Fruit fly (Drosophila melanogaster) whole organism, embryonic: Measurements from ENCODE around the gene Targ2.

Source experiments
- Abd-B ChIP-seq: fragments of 200-800 bp; sonication (Bioruptor generic); optimal IDR thresholded peaks from 2 replicates; lab custom pipeline; 2018; ENCODE audit warnings: missing biosample characterization, mild to moderate bottlenecking, missing genetic modification characterization, moderate library complexity
- CG10321 ChIP-seq: fragments of 200-800 bp; sonication (Bioruptor generic); IDR thresholded peaks from 2 replicates; pipeline ENCODE4 v1.3.6; 2022; ENCODE audit warnings: missing biosample characterization, missing genetic modification characterization
- CG10462 ChIP-seq: fragments of 200-800 bp; sonication (Bioruptor generic); optimal IDR thresholded peaks from 2 replicates; lab custom pipeline; 2016; ENCODE audit warnings: missing biosample characterization, missing genetic modification characterization
- CG11695 ChIP-seq: fragments of 200-800 bp; sonication (Bioruptor generic); IDR thresholded peaks from 3 replicates; pipeline ENCODE4 v1.3.6; 2022; ENCODE audit warnings: missing biosample characterization, missing genetic modification characterization
- CG12155 ChIP-seq: fragments of 200-800 bp; sonication (Bioruptor generic); optimal IDR thresholded peaks from 3 replicates; lab custom pipeline; 2016; ENCODE audit warnings: missing biosample characterization, missing genetic modification characterization
- CG12236 ChIP-seq: fragments of 200-800 bp; sonication (Bioruptor generic); optimal IDR thresholded peaks from 2 replicates; lab custom pipeline; 2016; ENCODE audit warnings: missing biosample characterization, missing genetic modification characterization
- CG1233 ChIP-seq: fragments of 200-800 bp; sonication (Bioruptor generic); optimal IDR thresholded peaks from 4 replicates; lab custom pipeline; 2018; ENCODE audit warnings: missing biosample characterization, mild to moderate bottlenecking, missing genetic modification characterization
- CG14710 ChIP-seq: fragments of 200-800 bp; sonication (Bioruptor generic); optimal IDR thresholded peaks from 3 replicates; lab custom pipeline; 2019; ENCODE audit warnings: missing biosample characterization, mild to moderate bottlenecking, missing genetic modification characterization, moderate library complexity
- CG17385 ChIP-seq: fragments of 200-800 bp; sonication (Bioruptor generic); optimal IDR thresholded peaks from 3 replicates; lab custom pipeline; 2018; ENCODE audit warnings: missing biosample characterization, mild to moderate bottlenecking, missing genetic modification characterization
- CG2712 ChIP-seq: fragments of 200-800 bp; optimal IDR thresholded peaks from 3 replicates; lab custom pipeline; 2019; ENCODE audit warnings: missing biosample characterization, mild to moderate bottlenecking, missing genetic modification characterization, moderate library complexity
- CG30431 ChIP-seq: fragments of 200-800 bp; sonication (Bioruptor generic); optimal IDR thresholded peaks from 2 replicates; lab custom pipeline; 2017; ENCODE audit warnings: missing biosample characterization, missing genetic modification characterization
- CG31365 ChIP-seq: fragments of 200-800 bp; sonication (Bioruptor generic); optimal IDR thresholded peaks from 2 replicates; lab custom pipeline; 2018; ENCODE audit warnings: missing biosample characterization, mild to moderate bottlenecking, missing genetic modification characterization
- CG32532 ChIP-seq: fragments of 200-800 bp; sonication (Bioruptor generic); IDR thresholded peaks from 2 replicates; pipeline ENCODE4 v1.3.6; 2022; ENCODE audit warnings: missing biosample characterization, missing genetic modification characterization
- CG4707 ChIP-seq: fragments of 200-800 bp; sonication (Bioruptor generic); optimal IDR thresholded peaks from 2 replicates; lab custom pipeline; 2018; ENCODE audit warnings: missing biosample characterization, mild to moderate bottlenecking, missing genetic modification characterization, moderate library complexity
- CG6765 ChIP-seq: fragments of 200-800 bp; sonication (Bioruptor generic); optimal IDR thresholded peaks from 3 replicates; lab custom pipeline; 2017; ENCODE audit warnings: missing biosample characterization, mild to moderate bottlenecking, missing genetic modification characterization
- CG6813 ChIP-seq: fragments of 200-800 bp; sonication (Bioruptor generic); optimal IDR thresholded peaks from 2 replicates; lab custom pipeline; 2017; ENCODE audit warnings: missing biosample characterization, missing genetic modification characterization, mild to moderate bottlenecking, moderate library complexity, missing genetic modification reagents
- CG9215 ChIP-seq: fragments of 200-800 bp; sonication (Bioruptor generic); IDR thresholded peaks from 2 replicates; pipeline ENCODE4 v1.3.6; 2022; ENCODE audit warnings: missing biosample characterization, missing genetic modification characterization
- CG9437 ChIP-seq: fragments of 200-800 bp; sonication (Bioruptor generic); optimal IDR thresholded peaks from 2 replicates; lab custom pipeline; 2018; ENCODE audit warnings: missing biosample characterization, mild to moderate bottlenecking, missing genetic modification characterization
- Dad ChIP-seq: fragments of 200-800 bp; sonication (Bioruptor generic); optimal IDR thresholded peaks from 3 replicates; lab custom pipeline; 2016; ENCODE audit warnings: missing biosample characterization, missing genetic modification characterization
- Dbx ChIP-seq: fragments of 200-800 bp; sonication (Bioruptor generic); IDR thresholded peaks from 3 replicates; pipeline ENCODE4 v1.3.6; 2022; ENCODE audit warnings: missing biosample characterization, missing genetic modification characterization
- Ets65A ChIP-seq: fragments of 200-800 bp; sonication (Bioruptor generic); peaks from one replicate; lab custom pipeline; 2016; ENCODE audit warnings: missing biosample characterization, missing genetic modification characterization
- Gsc ChIP-seq: fragments of 200-800 bp; sonication (Bioruptor generic); IDR thresholded peaks from 2 replicates; pipeline ENCODE4 v1.3.6; 2022; ENCODE audit warnings: missing biosample characterization, missing genetic modification characterization
- Hr51 ChIP-seq, 2 experiments: fragments of 200-800 bp; sonication (Bioruptor generic); optimal IDR thresholded peaks; 2 replicates in 1 of 2; 3 replicates in 1 of 2; lab custom pipeline; 2016 to 2018; ENCODE audit warnings: missing biosample characterization in 2 of 2, missing genetic modification characterization in 2 of 2, mild to moderate bottlenecking in 1 of 2, moderate library complexity in 1 of 2
- Hsf ChIP-seq: fragments of 200-800 bp; sonication (Bioruptor generic); optimal IDR thresholded peaks from 3 replicates; lab custom pipeline; 2016; ENCODE audit warnings: missing biosample characterization, missing genetic modification characterization
- Jarid2 ChIP-seq: fragments of 200-800 bp; sonication (Bioruptor generic); optimal IDR thresholded peaks from 3 replicates; lab custom pipeline; 2017; ENCODE audit warnings: mild to moderate bottlenecking, missing biosample characterization, missing genetic modification reagents, missing genetic modification characterization
- Kr ChIP-seq: fragments of 200-800 bp; sonication (Bioruptor generic); optimal IDR thresholded peaks from 2 replicates; lab custom pipeline; 2017; ENCODE audit warnings: missing biosample characterization, mild to moderate bottlenecking, missing genetic modification characterization
- Lim3 ChIP-seq: fragments of 200-800 bp; sonication (Bioruptor generic); IDR thresholded peaks from 2 replicates; pipeline ENCODE4 v1.3.6; 2022; ENCODE audit warnings: missing biosample characterization, missing genetic modification characterization
- Nf-YA ChIP-seq: fragments of 200-800 bp; sonication (Bioruptor generic); IDR thresholded peaks from 2 replicates; pipeline ENCODE4 v1.3.6; 2022; ENCODE audit warnings: missing biosample characterization, missing genetic modification characterization
- PHDP ChIP-seq: fragments of 200-800 bp; sonication (Bioruptor generic); optimal IDR thresholded peaks from 3 replicates; lab custom pipeline; 2018; ENCODE audit warnings: missing biosample characterization, mild to moderate bottlenecking, missing genetic modification characterization, moderate library complexity
- Xrp1 ChIP-seq: fragments of 200-800 bp; sonication (Bioruptor generic); IDR thresholded peaks from 2 replicates; pipeline ENCODE4 v1.3.6; 2022; ENCODE audit warnings: missing biosample characterization, missing genetic modification characterization
- ab ChIP-seq: fragments of 200-800 bp; sonication (Bioruptor generic); optimal IDR thresholded peaks from 2 replicates; lab custom pipeline; 2016; ENCODE audit warnings: missing biosample characterization, missing genetic modification characterization
- bowl ChIP-seq: fragments of 200-800 bp; sonication (Bioruptor generic); IDR thresholded peaks from 2 replicates; pipeline ENCODE4 v1.3.6; 2022; ENCODE audit warnings: missing biosample characterization, missing genetic modification characterization
- br ChIP-seq: fragments of >200 bp; optimal IDR thresholded peaks from 2 replicates; lab custom pipeline; 2017
- cad ChIP-seq: fragments of >200 bp; optimal IDR thresholded peaks from 2 replicates; lab custom pipeline; 2017; ENCODE audit warnings: missing biosample characterization, missing genetic modification characterization
- crol ChIP-seq: fragments of 200-800 bp; sonication (Bioruptor generic); IDR thresholded peaks from 2 replicates; pipeline ENCODE4 v1.3.6; 2022; ENCODE audit warnings: missing biosample characterization, missing genetic modification characterization
- fd64A ChIP-seq: fragments of 200-800 bp; sonication (Bioruptor generic); optimal IDR thresholded peaks from 3 replicates; lab custom pipeline; 2018; ENCODE audit warnings: missing biosample characterization, mild to moderate bottlenecking, missing genetic modification characterization
- fru ChIP-seq: fragments of >200 bp; optimal IDR thresholded peaks from 2 replicates; lab custom pipeline; 2017
- gcm2 ChIP-seq: fragments of 200-800 bp; sonication (Bioruptor generic); optimal IDR thresholded peaks from 2 replicates; lab custom pipeline; 2016; ENCODE audit warnings: missing biosample characterization, missing genetic modification characterization
- gsb-n ChIP-seq: fragments of 200-800 bp; sonication (Bioruptor generic); optimal IDR thresholded peaks from 3 replicates; lab custom pipeline; 2018; ENCODE audit warnings: missing biosample characterization, mild to moderate bottlenecking, missing genetic modification characterization
- kni ChIP-seq: fragments of 200-800 bp; sonication (Bioruptor generic); optimal IDR thresholded peaks from 3 replicates; lab custom pipeline; 2017; ENCODE audit warnings: mild to moderate bottlenecking, missing biosample characterization, missing genetic modification reagents, missing genetic modification characterization
- knrl ChIP-seq: fragments of 200-800 bp; sonication (Bioruptor generic); IDR thresholded peaks from 3 replicates; pipeline ENCODE4 v1.3.6; 2022; ENCODE audit warnings: missing biosample characterization, missing genetic modification characterization; ENCODE audit not compliant: partially characterized antibody
- nerfin-2 ChIP-seq: fragments of 200-800 bp; sonication (Bioruptor generic); IDR thresholded peaks from 2 replicates; pipeline ENCODE4 v1.3.6; 2022; ENCODE audit warnings: missing biosample characterization, missing genetic modification characterization; ENCODE audit not compliant: partially characterized antibody
- peb ChIP-seq: fragments of 200-800 bp; sonication (Bioruptor generic); IDR thresholded peaks from 2 replicates; pipeline ENCODE4 v1.3.6; 2022; ENCODE audit warnings: missing biosample characterization, missing genetic modification characterization
- pros ChIP-seq: fragments of 200-800 bp; sonication (Bioruptor generic); optimal IDR thresholded peaks from 3 replicates; lab custom pipeline; 2019; ENCODE audit warnings: missing biosample characterization, mild to moderate bottlenecking, missing genetic modification characterization, moderate library complexity
- sd ChIP-seq: fragments of 200-800 bp; sonication (Bioruptor generic); optimal IDR thresholded peaks from 3 replicates; lab custom pipeline; 2018; ENCODE audit warnings: missing biosample characterization, mild to moderate bottlenecking, missing genetic modification characterization, moderate library complexity
- sqz ChIP-seq: fragments of 200-800 bp; sonication (Bioruptor generic); optimal IDR thresholded peaks from 3 replicates; lab custom pipeline; 2018; ENCODE audit warnings: missing biosample characterization, mild to moderate bottlenecking, missing genetic modification characterization
- tna ChIP-seq: fragments of 200-800 bp; sonication (Bioruptor generic); IDR thresholded peaks from 2 replicates; pipeline ENCODE4 v1.3.6; 2022; ENCODE audit warnings: missing biosample characterization, missing genetic modification characterization; ENCODE audit not compliant: partially characterized antibody
- trem ChIP-seq: fragments of 200-800 bp; optimal IDR thresholded peaks from 3 replicates; lab custom pipeline; 2019; ENCODE audit warnings: missing biosample characterization, mild to moderate bottlenecking, missing genetic modification characterization, moderate library complexity
- ttk ChIP-seq: fragments of 200-800 bp; sonication (Bioruptor generic); IDR thresholded peaks from 2 replicates; pipeline ENCODE4 v2.1.2; 2022; ENCODE audit warnings: missing biosample characterization, missing genetic modification characterization
- vfl ChIP-seq: fragments of 200-800 bp; sonication (Bioruptor generic); optimal IDR thresholded peaks from 2 replicates; lab custom pipeline; 2016; ENCODE audit warnings: missing biosample characterization, missing genetic modification characterization
- zfh2 ChIP-seq: fragments of 200-800 bp; sonication (Bioruptor generic); optimal IDR thresholded peaks from 2 replicates; lab custom pipeline; 2016; ENCODE audit warnings: missing biosample characterization, missing genetic modification characterization

Gene Targ2

dm6 chr3L:21172527-21173253, 30.3 kb downstream of the Targ2 start, which contains the start of the genes chb and AsnS (continued):
- TF ChIP-seq Xrp1 = peak; percentile 93
- no peak for TF ChIP-seq pros (GFP tag; lab: Kevin White, UChicago)
- TF ChIP-seq CG1233 (GFP tag; lab: Kevin White, UChicago) = peak; percentile 87
- peak; percentile 89 for TF ChIP-seq gsb-n (tag; lab: Kevin White, UChicago)
- TF ChIP-seq Gsc (GFP tag; lab: Robert Waterston, UW) = peak; percentile 50
- TF ChIP-seq zfh2 (GFP tag; lab: Kevin White, UChicago) = peak; percentile 52
- TF ChIP-seq CG6813 (GFP tag; lab: Kevin White, UChicago) = peak; percentile 72
- TF ChIP-seq Jarid2 = no peak
- no peak for TF ChIP-seq tna (GFP tag; lab: Robert Waterston, UW)
- peak; percentile 39 for TF ChIP-seq vfl (GFP tag; lab: Kevin White, UChicago)
- peak; percentile 87 for TF ChIP-seq peb (GFP tag; lab: Robert Waterston, UW)
- TF ChIP-seq sqz (GFP tag; lab: Kevin White, UChicago) = peak; percentile 69
- TF ChIP-seq CG4707 = peak; percentile 77
- TF ChIP-seq knrl = no peak
- TF ChIP-seq CG32532 (GFP tag; lab: Robert Waterston, UW) = peak; percentile 96
- TF ChIP-seq Dbx = peak; percentile 88
- TF ChIP-seq ab = no peak
- peak; percentile 12; the same call in 1 of the 2 replicates for TF ChIP-seq crol (GFP tag; lab: Robert Waterston, UW)
- TF ChIP-seq fd64A (GFP tag; lab: Kevin White, UChicago) = peak; percentile 7
- TF ChIP-seq CG9437 (GFP tag; lab: Kevin White, UChicago) = peak; percentile 82
- no peak for TF ChIP-seq br (lab: Kevin White, UChicago)
- TF ChIP-seq CG12155 (GFP tag; lab: Kevin White, UChicago) = peak; percentile 86
- TF ChIP-seq CG10462 (GFP tag; lab: Kevin White, UChicago) = peak; percentile 59
- TF ChIP-seq PHDP (tag; lab: Kevin White, UChicago) = peak; percentile 96
- peak; percentile 52 to 97 for TF ChIP-seq Hr51 (GFP tag; optimal IDR thresholded peaks at IDR 0.05; lab: Kevin White, UChicago)
- peak; percentile 90 for TF ChIP-seq Nf-YA (GFP tag; lab: Robert Waterston, UW)
- peak; percentile 96 for TF ChIP-seq CG11695 (GFP tag; lab: Robert Waterston, UW)
- TF ChIP-seq CG9215 (GFP tag; lab: Robert Waterston, UW) = peak; percentile 80
- TF ChIP-seq CG17385 (GFP tag; lab: Kevin White, UChicago) = peak; percentile 89
- peak; percentile 57 for TF ChIP-seq Dad (GFP tag; lab: Kevin White, UChicago)
- TF ChIP-seq Abd-B (GFP tag; lab: Kevin White, UChicago) = peak; percentile 92
- peak; percentile 95 for TF ChIP-seq CG2712 (tag; lab: Kevin White, UChicago)
- peak; percentile 63 for TF ChIP-seq CG6765 (GFP tag; lab: Kevin White, UChicago)
- peak; percentile 79 for TF ChIP-seq trem (tag; lab: Kevin White, UChicago)
- TF ChIP-seq fru (lab: Kevin White, UChicago) = no peak
- peak; percentile 78 for TF ChIP-seq Lim3 (GFP tag; lab: Robert Waterston, UW)
- TF ChIP-seq Ets65A (GFP tag; lab: Kevin White, UChicago) = peak; percentile 39
- no peak for TF ChIP-seq nerfin-2 (GFP tag; lab: Robert Waterston, UW)
- TF ChIP-seq CG10321 = peak; percentile 76
- TF ChIP-seq CG12236 (GFP tag; lab: Kevin White, UChicago) = peak; percentile 55
- TF ChIP-seq Kr (GFP tag; lab: Kevin White, UChicago) = no peak
- TF ChIP-seq Hsf (GFP tag; lab: Kevin White, UChicago) = peak; percentile 85
- peak; percentile 85 for TF ChIP-seq bowl (GFP tag; lab: Robert Waterston, UW)
- no peak for TF ChIP-seq gcm2 (GFP tag; lab: Kevin White, UChicago)
- TF ChIP-seq sd (tag; lab: Kevin White, UChicago) = peak; percentile 76
- peak; percentile 70 for TF ChIP-seq CG14710 (tag; lab: Kevin White, UChicago)
- no peak for TF ChIP-seq kni (GFP tag; lab: Kevin White, UChicago)
- TF ChIP-seq cad (GFP tag; lab: Kevin White, UChicago) = no peak
- peak; percentile 92 for TF ChIP-seq ttk (GFP tag; lab: Robert Waterston, UW)
- TF ChIP-seq CG30431 (GFP tag; lab: Kevin White, UChicago) = peak; percentile 44
- TF ChIP-seq CG31365 (tag; lab: Kevin White, UChicago) = peak; percentile 53
